Worm (Caenorhabditis elegans) whole organism, L4/young adult: Measurements from ENCODE around the gene npp-5.

ENCODE experiments used
- dao-5 ChIP-seq: sonication (generic microtip); optimal IDR thresholded peaks from 2 replicates; lab custom pipeline; 2016; ENCODE audit warnings: missing genotype, missing genetic modification characterization, moderate library complexity, missing compliant biosample characterization
- him-1 ChIP-seq: sonication (generic microtip); optimal IDR thresholded peaks from 2 replicates; lab custom pipeline; 2016; ENCODE audit warnings: missing genotype, missing genetic modification reagents, missing genetic modification characterization, missing compliant biosample characterization

- TF ChIP-seq dao-5 (tag; lab: Kevin White, UChicago) (no peak), him-1 (tag; lab: Kevin White, UChicago) (no peak)
Measured at ce11 chrII:11633509-11633908, 33.9 kb upstream of the npp-5 start, which contains the start of gene din-1.
